Fruit fly (Drosophila melanogaster): ENCODE measurements around the gene Kul.

Gene Kul

dm6 chr3R:29717519-29717918, 8.1 kb upstream of the Kul start (continued):
- TF ChIP-seq dysf (GFP tag; IDR thresholded peaks at IDR 0.05) (peak; percentile 30; the same call in 1 of the 3 replicates), lab (GFP tag; optimal IDR thresholded peaks at IDR 0.05) (peak; percentile 7), CG3726 (GFP tag; IDR thresholded peaks at IDR 0.05) (no peak), CG32532 (GFP tag; IDR thresholded peaks at IDR 0.05) (peak; percentile 8; the same call in 1 of the 2 replicates), Pdp1 (GFP tag; optimal IDR thresholded peaks at IDR 0.05) (peak in 1 of 2 experiments; percentile 17), CrebB (tag; optimal IDR thresholded peaks at IDR 0.05) (no peak), CG30403 (GFP tag; optimal IDR thresholded peaks at IDR 0.05) (peak; percentile 49), CG17359 (tag; optimal IDR thresholded peaks at IDR 0.05) (peak; percentile 55), CG5245 (GFP tag; optimal IDR thresholded peaks at IDR 0.05) (no peak), Spps (tag; optimal IDR thresholded peaks at IDR 0.05) (no peak), corto (GFP tag; optimal IDR thresholded peaks at IDR 0.05) (no peak), E2f1 (GFP tag; IDR thresholded peaks at IDR 0.05) (0 out of 2 replicates have a peak, but pooled peaks have one; percentile 15), onecut (GFP tag; IDR thresholded peaks at IDR 0.05) (peak; percentile 9; the same call in 1 of the 2 replicates), Ravus (GFP tag; IDR thresholded peaks at IDR 0.05) (no peak), Ets65A (GFP tag) (peak; percentile 14), CG14710 (tag; optimal IDR thresholded peaks at IDR 0.05) (no peak), pfk (GFP tag; optimal IDR thresholded peaks at IDR 0.05) (no peak), lmd (GFP tag; IDR thresholded peaks at IDR 0.05) (peak; percentile 38; the same call in 1 of the 2 replicates), vvl (GFP tag; IDR thresholded peaks at IDR 0.05) (peak; percentile 51), Xrp1 (GFP tag; IDR thresholded peaks at IDR 0.05) (peak; percentile 30; the same call in 1 of the 2 replicates), cas (GFP tag; IDR thresholded peaks at IDR 0.05) (no peak), dpn (GFP tag; optimal IDR thresholded peaks at IDR 0.05) (peak in 1 of 2 experiments; percentile 17), H15 (GFP tag; IDR thresholded peaks at IDR 0.05) (0 out of 3 replicates have a peak, but pooled peaks have one; percentile 16), CG17361 (GFP tag; IDR thresholded peaks at IDR 0.05) (0 out of 3 replicates have a peak, but pooled peaks have one; percentile 16), CG33213 (GFP tag; optimal IDR thresholded peaks at IDR 0.05) (no peak), salm (tag; optimal IDR thresholded peaks at IDR 0.05) (peak; percentile 32), gsb-n (tag; optimal IDR thresholded peaks at IDR 0.05) (peak; percentile 16), odd (GFP tag; optimal IDR thresholded peaks at IDR 0.05) (no peak), CG8388 (GFP tag; optimal IDR thresholded peaks at IDR 0.05) (peak; percentile 53), stc (GFP tag; IDR thresholded peaks at IDR 0.05) (peak; percentile 41; the same call in 1 of the 2 replicates), CG18262 (tag; optimal IDR thresholded peaks at IDR 0.05) (peak; percentile 5), gce (GFP tag; IDR thresholded peaks at IDR 0.05) (0 out of 3 replicates have a peak, but pooled peaks have one; percentile 25), row (GFP tag; IDR thresholded peaks at IDR 0.05) (peak; percentile 47), sisA (GFP tag; IDR thresholded peaks at IDR 0.05) (peak; percentile 59), Nf-YA (GFP tag; IDR thresholded peaks at IDR 0.05) (0 out of 2 replicates have a peak, but pooled peaks have one; percentile 19), Sox102F (GFP tag; optimal IDR thresholded peaks at IDR 0.05) (peak; percentile 73), CG9817 (tag; optimal IDR thresholded peaks at IDR 0.05) (peak; percentile 4), CG12155 (GFP tag; optimal IDR thresholded peaks at IDR 0.05) (no peak), sens (GFP tag) (peak; percentile 69), Fer3 (tag; optimal IDR thresholded peaks at IDR 0.05) (peak; percentile 3), PHDP (tag; optimal IDR thresholded peaks at IDR 0.05) (peak; percentile 30), CG10959 (GFP tag; IDR thresholded peaks at IDR 0.05) (no peak), unpg (GFP tag; optimal IDR thresholded peaks at IDR 0.05) (peak; percentile 64), ind (GFP tag; optimal IDR thresholded peaks at IDR 0.05) (peak; percentile 36), CG10366 (GFP tag; IDR thresholded peaks at IDR 0.05) (peak; percentile 33; the same call in 1 of the 2 replicates), maf-S (GFP tag; optimal IDR thresholded peaks at IDR 0.05) (peak; percentile 4), fd96Cb (tag; optimal IDR thresholded peaks at IDR 0.05) (peak; percentile 45), CG3995 (GFP tag; optimal IDR thresholded peaks at IDR 0.05) (peak; percentile 4), seq (GFP tag; IDR thresholded peaks at IDR 0.05) (no peak), H2.0 (GFP tag; IDR thresholded peaks at IDR 0.05) (peak; percentile 42; the same call in 1 of the 2 replicates), Blimp-1 (GFP tag; optimal IDR thresholded peaks at IDR 0.05) (peak; percentile 43)

All from whole organism, embryonic.